Worm (Caenorhabditis elegans) whole organism, early embryonic: ENCODE data around the gene F45D3.1.

ENCODE experiments used
- B0310.2 ChIP-seq: sonication (generic microtip); optimal IDR thresholded peaks from 2 replicates; lab custom pipeline; 2016; ENCODE audit warnings: mild to moderate bottlenecking, missing genetic modification characterization, missing compliant biosample characterization
- aly-1 ChIP-seq: sonication (generic microtip); optimal IDR thresholded peaks from 2 replicates; lab custom pipeline; 2016; ENCODE audit warnings: missing genetic modification characterization, missing compliant biosample characterization
- ama-1 ChIP-seq: fragments of 150-350 bp; optimal IDR thresholded peaks from 2 replicates; lab custom pipeline; 2014
- ceh-13 ChIP-seq: fragments of 200-800 bp; sonication (Bioruptor generic); optimal IDR thresholded peaks from 2 replicates; lab custom pipeline; 2018; ENCODE audit warnings: mild to moderate bottlenecking, missing genetic modification characterization, missing compliant biosample characterization
- ceh-36 ChIP-seq: sonication (generic microtip); optimal IDR thresholded peaks from 2 replicates; lab custom pipeline; 2016; ENCODE audit warnings: missing genetic modification characterization, inconsistent platforms, missing compliant biosample characterization
- flt-1 ChIP-seq: fragments of 200-800 bp; sonication (Bioruptor generic); IDR thresholded peaks from 2 replicates; pipeline ENCODE4 v1.3.6; 2022; ENCODE audit warnings: missing genetic modification characterization, missing compliant biosample characterization
- hmg-4 ChIP-seq: fragments of 200-800 bp; sonication (Bioruptor generic); optimal IDR thresholded peaks from 2 replicates; lab custom pipeline; 2018; ENCODE audit warnings: mild to moderate bottlenecking, missing genetic modification characterization, missing compliant biosample characterization
- hnd-1 ChIP-seq: sonication (generic microtip); optimal IDR thresholded peaks from 2 replicates; lab custom pipeline; 2016; ENCODE audit warnings: missing genetic modification characterization, missing compliant biosample characterization
- pes-1 ChIP-seq: fragments of 200-800 bp; sonication (Bioruptor generic); IDR thresholded peaks from 2 replicates; pipeline ENCODE4 v1.3.6; 2022; ENCODE audit warnings: missing genetic modification reagents, missing genetic modification characterization, missing compliant biosample characterization
- tbx-37 ChIP-seq: fragments of 200-800 bp; sonication (Bioruptor generic); conservative IDR thresholded peaks from 2 replicates; pipeline ENCODE4 v1.3.6; 2022; ENCODE audit warnings: missing genetic modification reagents, missing genetic modification characterization, missing compliant biosample characterization

ce11 chrV:12517148-12517547 is 9.7 kb upstream of the F45D3.1 start, which contains the start of gene cal-1:
- TF ChIP-seq pes-1 (GFP tag; lab: Robert Waterston, UW) (no peak), ama-1 (lab: Kevin White, UChicago) (no peak), aly-1 (tag; lab: Kevin White, UChicago) (no peak), ceh-36 (tag; lab: Kevin White, UChicago) (no peak), hnd-1 (tag; lab: Kevin White, UChicago) (no peak), B0310.2 (tag; lab: Kevin White, UChicago) (no peak), tbx-37 (GFP tag; lab: Robert Waterston, UW) (no peak), ceh-13 (no peak), flt-1 (GFP tag; lab: Robert Waterston, UW) (no peak), hmg-4 (GFP tag; lab: Kevin White, UChicago) (no peak)
